Worm (Caenorhabditis elegans) whole organism, L4/young adult: Measurements from ENCODE around the gene H04M03.11.

Experiments used
- W03F9.2 ChIP-seq: fragments of 150-350 bp; optimal IDR thresholded peaks from 2 replicates; lab custom pipeline; 2014; ENCODE audit warnings: missing biosample characterization, missing genetic modification characterization
- dao-5 ChIP-seq: sonication (generic microtip); optimal IDR thresholded peaks from 2 replicates; lab custom pipeline; 2016; ENCODE audit warnings: missing genotype, missing genetic modification characterization, moderate library complexity, missing compliant biosample characterization
- him-1 ChIP-seq: sonication (generic microtip); optimal IDR thresholded peaks from 2 replicates; lab custom pipeline; 2016; ENCODE audit warnings: missing genotype, missing genetic modification reagents, missing genetic modification characterization, missing compliant biosample characterization

- TF ChIP-seq dao-5 (tag; lab: Kevin White, UChicago) (no peak), him-1 (tag; lab: Kevin White, UChicago) (no peak), W03F9.2 (tag; lab: Kevin White, UChicago) (no peak)
Observed at ce11 chrIV:5902730-5903129, 18.3 kb upstream of the H04M03.11 start.
